Worm (Caenorhabditis elegans) whole organism, young adult: ENCODE data around the gene drp-1.

ENCODE experiments used
- B0019.2 ChIP-seq: fragments of 200-800 bp; sonication (Bioruptor generic); conservative IDR thresholded peaks from 2 replicates; pipeline ENCODE4 v1.3.6; 2022; ENCODE audit warnings: missing genetic modification reagents, missing genetic modification characterization, missing compliant biosample characterization
- B0035.1 ChIP-seq: sonication (generic microtip); optimal IDR thresholded peaks from 2 replicates; lab custom pipeline; 2016; ENCODE audit warnings: missing genetic modification characterization, mild to moderate bottlenecking, missing compliant biosample characterization, missing genotype, missing genetic modification reagents
- B0261.1 ChIP-seq: sonication (generic microtip); optimal IDR thresholded peaks from 2 replicates; lab custom pipeline; 2016; ENCODE audit warnings: mild to moderate bottlenecking, missing genetic modification characterization, moderate library complexity, missing compliant biosample characterization
- C06A6.2 ChIP-seq: fragments of 200-800 bp; sonication (Bioruptor generic); conservative IDR thresholded peaks from 2 replicates; pipeline ENCODE4 v1.3.6; 2022; ENCODE audit warnings: missing genetic modification characterization, missing compliant biosample characterization
- F22D6.2 ChIP-seq: sonication (generic microtip); optimal IDR thresholded peaks from 2 replicates; lab custom pipeline; 2016; ENCODE audit warnings: mild to moderate bottlenecking, missing genetic modification characterization, missing compliant biosample characterization
- F39B2.1 ChIP-seq: fragments of 200-800 bp; sonication (Bioruptor generic); IDR thresholded peaks from 2 replicates; pipeline ENCODE4 v1.3.6; 2022; ENCODE audit warnings: missing genetic modification reagents, missing genetic modification characterization, missing compliant biosample characterization
- F52B5.7 ChIP-seq: sonication (generic microtip); optimal IDR thresholded peaks from 2 replicates; lab custom pipeline; 2016; ENCODE audit warnings: mild to moderate bottlenecking, missing genetic modification characterization, missing compliant biosample characterization
- F57C9.4 ChIP-seq: sonication (generic microtip); optimal IDR thresholded peaks from 2 replicates; lab custom pipeline; 2017; ENCODE audit warnings: mild to moderate bottlenecking, missing genetic modification characterization, missing compliant biosample characterization
- T26A5.8 ChIP-seq: sonication (generic microtip); optimal IDR thresholded peaks from 2 replicates; lab custom pipeline; 2016; ENCODE audit warnings: missing genetic modification characterization, missing compliant biosample characterization
- Y53G8AR.9 ChIP-seq: fragments of 200-800 bp; sonication (Bioruptor generic); conservative IDR thresholded peaks from 2 replicates; pipeline ENCODE4 v1.3.6; 2022; ENCODE audit warnings: missing genetic modification reagents, missing genetic modification characterization, missing compliant biosample characterization
- Y67H2A.10 ChIP-seq: fragments of 200-800 bp; sonication (Bioruptor generic); conservative IDR thresholded peaks from 2 replicates; pipeline ENCODE4 v1.3.6; 2022; ENCODE audit warnings: missing genetic modification reagents, missing genetic modification characterization, missing compliant biosample characterization
- Y95B8A.8 ChIP-seq: fragments of 200-800 bp; sonication (Bioruptor generic); IDR thresholded peaks from 2 replicates; pipeline ENCODE4 v1.3.6; 2022; ENCODE audit warnings: missing genetic modification reagents, missing genetic modification characterization, missing compliant biosample characterization
- aptf-2 ChIP-seq: fragments of 200-800 bp; sonication (Bioruptor generic); conservative IDR thresholded peaks from 2 replicates; pipeline ENCODE4 v1.3.6; 2022; ENCODE audit warnings: missing genetic modification reagents, missing genetic modification characterization, missing compliant biosample characterization
- aptf-3 ChIP-seq: fragments of 200-800 bp; sonication (Bioruptor generic); IDR thresholded peaks from 2 replicates; pipeline ENCODE4 v1.3.6; 2022; ENCODE audit warnings: missing genetic modification characterization, missing compliant biosample characterization
- attf-3 ChIP-seq: fragments of 200-800 bp; sonication (Bioruptor generic); conservative IDR thresholded peaks from 2 replicates; pipeline ENCODE4 v1.3.6; 2022; ENCODE audit warnings: missing genetic modification reagents, missing genetic modification characterization, missing compliant biosample characterization
- attf-6 ChIP-seq: fragments of 200-800 bp; sonication (Bioruptor generic); IDR thresholded peaks from 2 replicates; pipeline ENCODE4 v1.3.6; 2022; ENCODE audit warnings: missing genetic modification reagents, missing genetic modification characterization, missing compliant biosample characterization
- bed-1 ChIP-seq: fragments of 200-800 bp; sonication (Bioruptor generic); IDR thresholded peaks from 2 replicates; pipeline ENCODE4 v1.3.6; 2022; ENCODE audit warnings: missing genetic modification reagents, missing genetic modification characterization, missing compliant biosample characterization
- ceh-40 ChIP-seq: fragments of 200-800 bp; sonication (Bioruptor generic); IDR thresholded peaks from 2 replicates; pipeline ENCODE4 v1.3.6; 2022; ENCODE audit warnings: missing genetic modification characterization, missing compliant biosample characterization
- die-1 ChIP-seq: sonication (generic microtip); optimal IDR thresholded peaks from 2 replicates; lab custom pipeline; 2016; ENCODE audit warnings: missing genotype, mild to moderate bottlenecking, missing genetic modification characterization, missing compliant biosample characterization
- dpl-1 ChIP-seq: fragments of 150-350 bp; optimal IDR thresholded peaks from 2 replicates; lab custom pipeline; 2014; ENCODE audit warnings: missing biosample characterization, missing genetic modification reagents, missing genetic modification characterization
- efl-1 ChIP-seq: fragments of 150-350 bp; optimal IDR thresholded peaks from 2 replicates; lab custom pipeline; 2014; ENCODE audit warnings: missing biosample characterization, missing genetic modification reagents, missing genetic modification characterization
- egl-18 ChIP-seq: fragments of 200-800 bp; sonication (Bioruptor generic); IDR thresholded peaks from 2 replicates; pipeline ENCODE4 v1.3.6; 2022; ENCODE audit warnings: missing genetic modification reagents, missing genetic modification characterization, missing compliant biosample characterization
- ekl-4 ChIP-seq: fragments of 200-800 bp; sonication (Bioruptor generic); IDR thresholded peaks from 2 replicates; pipeline ENCODE4 v1.3.6; 2022; ENCODE audit warnings: missing genetic modification reagents, missing genetic modification characterization, missing compliant biosample characterization
- gei-17 ChIP-seq: fragments of 200-800 bp; sonication (Bioruptor generic); optimal IDR thresholded peaks from 2 replicates; lab custom pipeline; 2018; ENCODE audit warnings: mild to moderate bottlenecking, missing genetic modification characterization, missing compliant biosample characterization
- hmg-1.2 ChIP-seq: fragments of 200-800 bp; sonication (Bioruptor generic); IDR thresholded peaks from 2 replicates; pipeline ENCODE4 v1.3.6; 2022; ENCODE audit warnings: missing genetic modification reagents, missing genetic modification characterization, missing compliant biosample characterization
- hmg-20 ChIP-seq: fragments of 200-800 bp; sonication (Bioruptor generic); IDR thresholded peaks from 2 replicates; pipeline ENCODE4 v1.3.6; 2022; ENCODE audit warnings: missing genetic modification reagents, missing genetic modification characterization, missing compliant biosample characterization
- hsf-1 ChIP-seq: fragments of 200-800 bp; sonication (Bioruptor generic); IDR thresholded peaks from 2 replicates; pipeline ENCODE4 v1.3.6; 2022; ENCODE audit warnings: missing genetic modification reagents, missing genetic modification characterization, missing compliant biosample characterization
- lin-26 ChIP-seq: fragments of 200-800 bp; sonication (Bioruptor generic); IDR thresholded peaks from 2 replicates; pipeline ENCODE4 v1.3.6; 2022; ENCODE audit warnings: missing genetic modification reagents, missing genetic modification characterization, missing compliant biosample characterization
- lin-40 ChIP-seq: sonication (generic microtip); optimal IDR thresholded peaks from 2 replicates; lab custom pipeline; 2016; ENCODE audit warnings: missing genetic modification characterization, mild to moderate bottlenecking, missing compliant biosample characterization, missing genotype, missing genetic modification reagents
- madf-6 ChIP-seq: fragments of 200-800 bp; sonication (Bioruptor generic); IDR thresholded peaks from 2 replicates; pipeline ENCODE4 v1.3.6; 2022; ENCODE audit warnings: missing genetic modification reagents, missing genetic modification characterization, missing compliant biosample characterization
- nhr-179 ChIP-seq: sonication (generic microtip); optimal IDR thresholded peaks from 2 replicates; lab custom pipeline; 2016; ENCODE audit warnings: mild to moderate bottlenecking, missing genetic modification characterization, missing compliant biosample characterization
- nhr-27 ChIP-seq: fragments of 200-800 bp; sonication (Bioruptor generic); optimal IDR thresholded peaks from 2 replicates; lab custom pipeline; 2018; ENCODE audit warnings: mild to moderate bottlenecking, missing genetic modification characterization, moderate library complexity, missing compliant biosample characterization
- pha-4 ChIP-seq: fragments of 150-350 bp; sonication (generic microtip); optimal IDR thresholded peaks from 2 replicates; lab custom pipeline; 2014; ENCODE audit warnings: missing biosample characterization, missing genetic modification reagents, missing genetic modification characterization
- rec-8 ChIP-seq, 2 experiments: sonication (generic microtip); optimal IDR thresholded peaks; 2 replicates each; lab custom pipeline; 2016; ENCODE audit warnings: mild to moderate bottlenecking in 2 of 2, missing genetic modification characterization in 2 of 2, missing genetic modification reagents in 2 of 2, missing genotype in 2 of 2, missing biosample characterization in 1 of 2, missing compliant biosample characterization in 1 of 2, moderate library complexity in 1 of 2
- rpc-1 ChIP-seq, 2 experiments: fragments of 150-350 bp in 1 of 2; sonication (generic microtip) in 1 of 2; optimal IDR thresholded peaks; 2 replicates each; lab custom pipeline; 2014 to 2018; ENCODE audit warnings: missing biosample characterization in 1 of 2, missing genetic modification characterization in 1 of 2, missing genetic modification reagents in 1 of 2, missing genotype in 1 of 2
- snpc-3.4 ChIP-seq: sonication (generic microtip); optimal IDR thresholded peaks from 2 replicates; lab custom pipeline; 2017; ENCODE audit warnings: missing genetic modification characterization, mild to moderate bottlenecking, missing compliant biosample characterization, antibody characterized with exemption, moderate library complexity, missing genotype, missing genetic modification reagents
- tbx-9 ChIP-seq: sonication (generic microtip); optimal IDR thresholded peaks from 2 replicates; lab custom pipeline; 2016; ENCODE audit warnings: borderline replicate concordance, missing genetic modification characterization, inconsistent platforms, missing compliant biosample characterization
- tlf-1 ChIP-seq: fragments of 200-800 bp; sonication (Bioruptor generic); optimal IDR thresholded peaks from 2 replicates; lab custom pipeline; 2018; ENCODE audit warnings: mild to moderate bottlenecking, missing genetic modification characterization, missing compliant biosample characterization
- unc-130 ChIP-seq: sonication (generic microtip); optimal IDR thresholded peaks from 2 replicates; lab custom pipeline; 2016; ENCODE audit warnings: missing genetic modification reagents, missing genetic modification characterization, missing compliant biosample characterization
- xnd-1 ChIP-seq: sonication (generic microtip); optimal IDR thresholded peaks from 2 replicates; lab custom pipeline; 2016; ENCODE audit warnings: missing genotype, missing genetic modification reagents, missing genetic modification characterization, missing compliant biosample characterization
- zfh-2 ChIP-seq: fragments of 200-800 bp; sonication (Bioruptor generic); conservative IDR thresholded peaks from 2 replicates; pipeline ENCODE4 v1.3.6; 2022; ENCODE audit warnings: missing genetic modification reagents, missing genetic modification characterization, missing compliant biosample characterization
- ztf-18 ChIP-seq: sonication (generic microtip); optimal IDR thresholded peaks from 2 replicates; lab custom pipeline; 2016; ENCODE audit warnings: missing genotype, mild to moderate bottlenecking, missing genetic modification characterization, missing compliant biosample characterization
- ztf-25 ChIP-seq: fragments of 200-800 bp; sonication (Bioruptor generic); IDR thresholded peaks from 2 replicates; pipeline ENCODE4 v1.3.6; 2022; ENCODE audit warnings: missing genetic modification reagents, missing genetic modification characterization, missing compliant biosample characterization
- ztf-3 ChIP-seq: fragments of 200-800 bp; sonication (Bioruptor generic); optimal IDR thresholded peaks from 2 replicates; lab custom pipeline; 2018; ENCODE audit warnings: mild to moderate bottlenecking, missing genetic modification characterization, missing compliant biosample characterization

drp-1 gene

DNA sequence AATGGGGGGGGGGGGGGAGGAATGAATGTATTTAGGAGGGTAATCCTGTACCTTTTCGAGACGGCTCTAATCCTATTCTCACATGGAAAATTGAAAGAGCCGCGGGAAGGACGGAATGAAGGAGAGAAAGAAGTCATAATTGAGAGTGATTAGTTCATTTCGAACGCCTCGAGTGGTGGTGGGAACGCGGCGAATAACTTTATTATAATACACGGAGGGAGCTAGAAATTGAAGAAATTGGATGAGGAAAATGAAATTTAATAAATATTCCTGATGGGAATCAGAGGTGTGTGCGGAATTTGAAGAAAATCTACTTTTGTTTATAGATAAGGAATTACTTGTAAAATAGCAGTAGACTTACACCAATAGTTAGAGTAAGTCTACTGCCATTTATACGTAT is 4.7 kb upstream of the drp-1 start:
- TF ChIP-seq madf-6 (GFP tag; lab: Robert Waterston, UW) (no peak), aptf-2 (GFP tag; lab: Robert Waterston, UW) (no peak), C06A6.2 (GFP tag; lab: Robert Waterston, UW) (no peak), ztf-25 (GFP tag; lab: Robert Waterston, UW) (no peak), tlf-1 (GFP tag; lab: Kevin White, UChicago) (no peak), xnd-1 (tag; lab: Kevin White, UChicago) (no peak), nhr-27 (no peak), hsf-1 (GFP tag; lab: Robert Waterston, UW) (no peak), aptf-3 (GFP tag; lab: Robert Waterston, UW) (no peak), T26A5.8 (no peak), F22D6.2 (no peak), snpc-3.4 (tag; lab: Kevin White, UChicago) (no peak), F57C9.4 (no peak), Y67H2A.10 (GFP tag; lab: Robert Waterston, UW) (no peak), lin-40 (tag; lab: Kevin White, UChicago) (no peak), efl-1 (GFP tag; lab: Kevin White, UChicago) (no peak)
- TF ChIP-seq, all 124 proteins: peak for 0

DNA sequence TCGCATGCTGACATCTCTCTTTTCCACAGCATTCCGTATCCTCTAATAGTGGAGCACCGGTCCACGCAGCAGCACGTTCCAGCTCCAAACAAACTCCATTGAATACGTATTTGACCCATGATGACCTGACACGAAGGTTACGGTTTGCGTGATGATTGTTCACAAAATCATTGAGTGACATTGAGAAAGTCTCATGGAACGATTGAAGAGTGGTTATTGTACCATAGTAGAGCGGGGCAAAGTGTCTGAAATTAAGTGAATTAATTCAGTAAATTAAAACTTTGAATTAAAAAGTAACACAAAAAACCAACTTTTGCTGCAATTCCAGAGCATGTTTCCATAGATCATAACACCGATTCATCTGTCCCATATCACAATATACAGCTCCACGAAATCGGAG is 3.7 kb upstream of the drp-1 start:
- TF ChIP-seq unc-130 (GFP tag; lab: Kevin White, UChicago) (no peak), gei-17 (GFP tag; lab: Kevin White, UChicago) (no peak), B0035.1 (tag; lab: Kevin White, UChicago) (no peak), egl-18 (GFP tag; lab: Robert Waterston, UW) (no peak), rec-8 (tag; optimal IDR thresholded peaks at IDR 0.05; lab: Kevin White, UChicago) (no peak), ekl-4 (no peak), B0019.2 (GFP tag; lab: Robert Waterston, UW) (no peak), Y53G8AR.9 (GFP tag; lab: Robert Waterston, UW) (no peak), B0261.1 (tag; lab: Kevin White, UChicago) (no peak), attf-3 (GFP tag; lab: Robert Waterston, UW) (no peak), attf-6 (GFP tag; lab: Robert Waterston, UW) (no peak), madf-6 (GFP tag; lab: Robert Waterston, UW) (no peak), ztf-3 (GFP tag; lab: Kevin White, UChicago) (no peak), zfh-2 (no peak), nhr-179 (tag; lab: Kevin White, UChicago) (no peak)

DNA sequence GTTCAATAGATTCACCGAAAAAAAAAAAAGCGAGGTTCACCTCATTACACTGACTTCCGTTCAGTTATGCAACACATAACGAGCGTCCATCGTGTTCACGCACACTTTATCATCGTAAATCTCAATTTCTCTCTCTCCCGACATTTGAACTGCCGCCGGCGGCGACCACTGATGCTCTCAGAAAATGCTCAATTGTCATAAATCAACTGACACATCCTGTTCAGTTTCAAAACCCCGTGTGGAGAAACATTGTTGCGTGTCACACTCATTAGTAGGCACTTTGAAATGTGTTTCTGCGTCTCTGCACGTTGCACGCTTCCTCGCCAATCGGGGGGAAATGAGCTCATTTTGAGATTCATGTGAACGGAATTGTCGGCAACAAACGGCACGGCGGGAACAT is 2.5 kb upstream of the drp-1 start:
- TF ChIP-seq hmg-1.2 (0 out of 2 replicates have a peak, but pooled peaks have one; percentile 13), B0261.1 (tag; lab: Kevin White, UChicago) (no peak)

DNA sequence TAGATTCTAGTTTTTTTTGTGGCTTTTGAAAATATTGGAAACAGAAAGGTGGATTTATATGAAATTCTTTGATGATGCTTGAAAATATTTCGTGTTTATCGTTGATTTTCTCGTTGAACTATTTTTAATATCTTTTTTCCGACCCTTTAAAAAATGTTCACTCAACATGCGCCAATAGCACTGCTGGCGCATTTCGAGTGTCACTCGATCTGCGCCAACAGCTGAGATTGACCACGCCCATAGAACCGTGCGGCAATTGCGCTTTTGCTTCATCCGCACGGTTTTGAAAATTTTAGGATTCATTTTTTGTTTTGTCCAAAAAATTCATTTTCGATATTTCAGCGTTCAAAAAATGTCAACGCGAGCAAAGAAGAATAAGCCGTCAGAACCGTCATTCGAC is 3.0 kb downstream of the drp-1 start, which contains the start of gene tebp-2:
Gene tebp-2 (plus strand): TSS at position 343 of the 400 bp plus-strand sequence.
- TF ChIP-seq nhr-27 (no peak), F52B5.7 (peak; percentile 57), ceh-40 (GFP tag; lab: Robert Waterston, UW) (no peak), tbx-9 (tag; lab: Kevin White, UChicago) (no peak), F39B2.1 (no peak), F22D6.2 (no peak), hmg-20 (GFP tag; lab: Robert Waterston, UW) (no peak), T26A5.8 (no peak), pha-4 (no peak), madf-6 (GFP tag; lab: Robert Waterston, UW) (peak; percentile 77), die-1 (tag; lab: Kevin White, UChicago) (no peak), rpc-1 (optimal IDR thresholded peaks at IDR 0.05; lab: Kevin White, UChicago) (no peak), rpc-1 (tag; optimal IDR thresholded peaks at IDR 0.05; lab: Kevin White, UChicago) (no peak), ztf-18 (peak; percentile 95), Y95B8A.8 (GFP tag; lab: Robert Waterston, UW) (no peak), lin-26 (GFP tag; lab: Robert Waterston, UW) (0 out of 2 replicates have a peak, but pooled peaks have one; percentile 26), dpl-1 (GFP tag; lab: Kevin White, UChicago) (no peak), nhr-179 (tag; lab: Kevin White, UChicago) (no peak), bed-1 (GFP tag; lab: Robert Waterston, UW) (no peak), aptf-3 (GFP tag; lab: Robert Waterston, UW) (no peak)
